Worm (Caenorhabditis elegans) whole organism, young adult: ENCODE measurements around the gene Y41D4B.6.
A peak's percentile ranks its signal among the peaks of the same experiment; 100 is the strongest.

Experiments used
- B0336.3 ChIP-seq: fragments of 200-800 bp; sonication (Bioruptor generic); IDR thresholded peaks from 2 replicates; pipeline ENCODE4 v1.3.6; 2022; ENCODE audit warnings: missing genetic modification characterization, missing compliant biosample characterization
- D2030.7 ChIP-seq: fragments of 200-800 bp; sonication (Bioruptor generic); IDR thresholded peaks from 2 replicates; pipeline ENCODE4 v1.3.6; 2022; ENCODE audit warnings: missing genetic modification reagents, missing genetic modification characterization, missing compliant biosample characterization
- F22D6.2 ChIP-seq: sonication (generic microtip); optimal IDR thresholded peaks from 2 replicates; lab custom pipeline; 2016; ENCODE audit warnings: mild to moderate bottlenecking, missing genetic modification characterization, missing compliant biosample characterization
- F49E8.2 ChIP-seq: sonication (generic microtip); optimal IDR thresholded peaks from 3 replicates; lab custom pipeline; 2017; ENCODE audit warnings: missing genetic modification characterization, mild to moderate bottlenecking, missing compliant biosample characterization, antibody characterized with exemption, moderate library complexity; ENCODE audit not compliant: insufficient read depth
- F55B11.4 ChIP-seq: sonication (generic microtip); optimal IDR thresholded peaks from 2 replicates; lab custom pipeline; 2016; ENCODE audit warnings: missing compliant biosample characterization, missing genetic modification characterization, borderline replicate concordance; ENCODE audit not compliant: insufficient read depth
- K12H6.12 ChIP-seq: fragments of 200-800 bp; sonication (Bioruptor generic); optimal IDR thresholded peaks from 2 replicates; lab custom pipeline; 2018; ENCODE audit warnings: mild to moderate bottlenecking, missing genetic modification characterization, missing compliant biosample characterization
- T07F8.4 ChIP-seq: sonication (generic microtip); optimal IDR thresholded peaks from 2 replicates; lab custom pipeline; 2016; ENCODE audit warnings: mild to moderate bottlenecking, missing genetic modification characterization, moderate library complexity, missing compliant biosample characterization
- Y53G8AR.9 ChIP-seq: fragments of 200-800 bp; sonication (Bioruptor generic); conservative IDR thresholded peaks from 2 replicates; pipeline ENCODE4 v1.3.6; 2022; ENCODE audit warnings: missing genetic modification reagents, missing genetic modification characterization, missing compliant biosample characterization
- Y79H2A.3 ChIP-seq: fragments of 200-800 bp; sonication (Bioruptor generic); conservative IDR thresholded peaks from 2 replicates; pipeline ENCODE4 v1.3.6; 2022; ENCODE audit warnings: missing genetic modification reagents, missing genetic modification characterization, missing compliant biosample characterization
- ama-1 ChIP-seq, 3 experiments: fragments of 150-350 bp in 1 of 3; sonication (generic microtip) in 2 of 3; optimal IDR thresholded peaks; 2 replicates each; lab custom pipeline; 2014 to 2018; ENCODE audit warnings: missing biosample characterization in 2 of 3, missing genetic modification characterization in 2 of 3, missing genetic modification reagents in 2 of 3
- aptf-2 ChIP-seq: fragments of 200-800 bp; sonication (Bioruptor generic); conservative IDR thresholded peaks from 2 replicates; pipeline ENCODE4 v1.3.6; 2022; ENCODE audit warnings: missing genetic modification reagents, missing genetic modification characterization, missing compliant biosample characterization
- aptf-3 ChIP-seq: fragments of 200-800 bp; sonication (Bioruptor generic); IDR thresholded peaks from 2 replicates; pipeline ENCODE4 v1.3.6; 2022; ENCODE audit warnings: missing genetic modification characterization, missing compliant biosample characterization
- attf-6 ChIP-seq: fragments of 200-800 bp; sonication (Bioruptor generic); IDR thresholded peaks from 2 replicates; pipeline ENCODE4 v1.3.6; 2022; ENCODE audit warnings: missing genetic modification reagents, missing genetic modification characterization, missing compliant biosample characterization
- bed-1 ChIP-seq: fragments of 200-800 bp; sonication (Bioruptor generic); IDR thresholded peaks from 2 replicates; pipeline ENCODE4 v1.3.6; 2022; ENCODE audit warnings: missing genetic modification reagents, missing genetic modification characterization, missing compliant biosample characterization
- bed-2 ChIP-seq: fragments of 200-800 bp; sonication (Bioruptor generic); IDR thresholded peaks from 2 replicates; pipeline ENCODE4 v1.3.6; 2022; ENCODE audit warnings: missing genetic modification reagents, missing genetic modification characterization, missing compliant biosample characterization
- cebp-1 ChIP-seq, 2 experiments: fragments of 200-800 bp in 1 of 2; sonication (Bioruptor generic) in 1 of 2; sonication (generic microtip) in 1 of 2; IDR thresholded peaks in 1 of 2; optimal IDR thresholded peaks in 1 of 2; 2 replicates each; pipeline versions ENCODE4 v1.3.6 to Lab custom; 2017 to 2022; ENCODE audit warnings: missing compliant biosample characterization in 2 of 2, missing genetic modification characterization in 2 of 2, mild to moderate bottlenecking in 1 of 2, missing genetic modification reagents in 1 of 2, moderate library complexity in 1 of 2
- cebp-2 ChIP-seq: fragments of 200-800 bp; sonication (Bioruptor generic); IDR thresholded peaks from 2 replicates; pipeline ENCODE4 v1.3.6; 2022; ENCODE audit warnings: missing genetic modification characterization, missing compliant biosample characterization
- ceh-27 ChIP-seq: fragments of 200-800 bp; sonication (Bioruptor generic); optimal IDR thresholded peaks from 2 replicates; lab custom pipeline; 2018; ENCODE audit warnings: mild to moderate bottlenecking, missing genetic modification characterization, moderate library complexity, missing compliant biosample characterization
- dpl-1 ChIP-seq: fragments of 150-350 bp; optimal IDR thresholded peaks from 2 replicates; lab custom pipeline; 2014; ENCODE audit warnings: missing biosample characterization, missing genetic modification reagents, missing genetic modification characterization
- egl-18 ChIP-seq: fragments of 200-800 bp; sonication (Bioruptor generic); IDR thresholded peaks from 2 replicates; pipeline ENCODE4 v1.3.6; 2022; ENCODE audit warnings: missing genetic modification reagents, missing genetic modification characterization, missing compliant biosample characterization
- ekl-4 ChIP-seq: fragments of 200-800 bp; sonication (Bioruptor generic); IDR thresholded peaks from 2 replicates; pipeline ENCODE4 v1.3.6; 2022; ENCODE audit warnings: missing genetic modification reagents, missing genetic modification characterization, missing compliant biosample characterization
- gei-17 ChIP-seq: fragments of 200-800 bp; sonication (Bioruptor generic); optimal IDR thresholded peaks from 2 replicates; lab custom pipeline; 2018; ENCODE audit warnings: mild to moderate bottlenecking, missing genetic modification characterization, missing compliant biosample characterization
- him-1 ChIP-seq: sonication (generic microtip); optimal IDR thresholded peaks from 2 replicates; lab custom pipeline; 2016; ENCODE audit warnings: missing genotype, missing genetic modification reagents, missing genetic modification characterization, missing compliant biosample characterization
- hmg-1.2 ChIP-seq: fragments of 200-800 bp; sonication (Bioruptor generic); IDR thresholded peaks from 2 replicates; pipeline ENCODE4 v1.3.6; 2022; ENCODE audit warnings: missing genetic modification reagents, missing genetic modification characterization, missing compliant biosample characterization
- lag-1 ChIP-seq: fragments of 200-800 bp; sonication (Bioruptor generic); IDR thresholded peaks from 2 replicates; pipeline ENCODE4 v1.3.6; 2022; ENCODE audit warnings: missing genetic modification reagents, missing genetic modification characterization, missing compliant biosample characterization
- let-526 ChIP-seq: fragments of 200-800 bp; sonication (Bioruptor generic); IDR thresholded peaks from 2 replicates; pipeline ENCODE4 v1.3.6; 2022; ENCODE audit warnings: missing genetic modification reagents, missing genetic modification characterization, missing compliant biosample characterization
- lin-40 ChIP-seq: sonication (generic microtip); optimal IDR thresholded peaks from 2 replicates; lab custom pipeline; 2016; ENCODE audit warnings: missing genetic modification characterization, mild to moderate bottlenecking, missing compliant biosample characterization, missing genotype, missing genetic modification reagents
- lir-1 ChIP-seq: fragments of 200-800 bp; sonication (Bioruptor generic); conservative IDR thresholded peaks from 2 replicates; pipeline ENCODE4 v1.3.6; 2022; ENCODE audit warnings: missing genetic modification reagents, missing genetic modification characterization, missing compliant biosample characterization
- mcd-1 ChIP-seq: fragments of 200-800 bp; sonication (Bioruptor generic); IDR thresholded peaks from 2 replicates; pipeline ENCODE4 v1.3.6; 2022; ENCODE audit warnings: missing genetic modification reagents, missing genetic modification characterization, missing compliant biosample characterization
- nfya-1 ChIP-seq: sonication (generic microtip); optimal IDR thresholded peaks from 2 replicates; lab custom pipeline; 2017; ENCODE audit warnings: antibody characterized with exemption, missing compliant biosample characterization, missing genetic modification characterization, borderline replicate concordance; ENCODE audit not compliant: insufficient read depth
- nfyb-1 ChIP-seq: fragments of 200-800 bp; sonication (Bioruptor generic); IDR thresholded peaks from 2 replicates; pipeline ENCODE4 v1.3.6; 2022; ENCODE audit warnings: missing genetic modification reagents, missing genetic modification characterization, missing compliant biosample characterization
- pha-4 ChIP-seq: fragments of 150-350 bp; sonication (generic microtip); optimal IDR thresholded peaks from 2 replicates; lab custom pipeline; 2014; ENCODE audit warnings: missing biosample characterization, missing genetic modification reagents, missing genetic modification characterization
- repo-1 ChIP-seq: sonication (generic microtip); optimal IDR thresholded peaks from 2 replicates; lab custom pipeline; 2017; ENCODE audit warnings: mild to moderate bottlenecking, missing genetic modification characterization, missing compliant biosample characterization
- rpc-1 ChIP-seq, 2 experiments: fragments of 150-350 bp in 1 of 2; sonication (generic microtip) in 1 of 2; optimal IDR thresholded peaks; 2 replicates each; lab custom pipeline; 2014 to 2018; ENCODE audit warnings: missing biosample characterization in 1 of 2, missing genetic modification characterization in 1 of 2, missing genetic modification reagents in 1 of 2, missing genotype in 1 of 2
- snpc-1.3 ChIP-seq: sonication (generic microtip); optimal IDR thresholded peaks from 2 replicates; lab custom pipeline; 2017; ENCODE audit warnings: missing genetic modification characterization, mild to moderate bottlenecking, missing compliant biosample characterization, antibody characterized with exemption, moderate library complexity, missing genotype, missing genetic modification reagents; ENCODE audit not compliant: insufficient read depth
- snpc-4 ChIP-seq, 5 experiments: fragments of 150-350 bp in 1 of 5; sonication (generic microtip) in 4 of 5; optimal IDR thresholded peaks; 2 replicates each; lab custom pipeline; 2014 to 2018; ENCODE audit warnings: missing genetic modification characterization in 5 of 5, missing biosample characterization in 3 of 5, antibody characterized with exemption in 2 of 5, mild to moderate bottlenecking in 2 of 5, missing compliant biosample characterization in 2 of 5, missing genotype in 2 of 5, moderate library complexity in 2 of 5, missing genetic modification reagents in 1 of 5
- somi-1 ChIP-seq: fragments of 200-800 bp; sonication (Bioruptor generic); optimal IDR thresholded peaks from 2 replicates; lab custom pipeline; 2018; ENCODE audit warnings: mild to moderate bottlenecking, missing genetic modification characterization, missing compliant biosample characterization
- sptf-2 ChIP-seq: fragments of 200-800 bp; sonication (Bioruptor generic); optimal IDR thresholded peaks from 2 replicates; lab custom pipeline; 2018; ENCODE audit warnings: mild to moderate bottlenecking, missing genetic modification characterization, missing compliant biosample characterization
- tbp1 ChIP-seq: fragments of 200-800 bp; sonication (Bioruptor generic); optimal IDR thresholded peaks from 2 replicates; lab custom pipeline; 2018; ENCODE audit warnings: mild to moderate bottlenecking, missing genetic modification characterization, missing compliant biosample characterization
- unc-130 ChIP-seq: sonication (generic microtip); optimal IDR thresholded peaks from 2 replicates; lab custom pipeline; 2016; ENCODE audit warnings: missing genetic modification reagents, missing genetic modification characterization, missing compliant biosample characterization
- zfh-2 ChIP-seq: fragments of 200-800 bp; sonication (Bioruptor generic); conservative IDR thresholded peaks from 2 replicates; pipeline ENCODE4 v1.3.6; 2022; ENCODE audit warnings: missing genetic modification reagents, missing genetic modification characterization, missing compliant biosample characterization
- ztf-18 ChIP-seq: sonication (generic microtip); optimal IDR thresholded peaks from 2 replicates; lab custom pipeline; 2016; ENCODE audit warnings: missing genotype, mild to moderate bottlenecking, missing genetic modification characterization, missing compliant biosample characterization
- ztf-25 ChIP-seq: fragments of 200-800 bp; sonication (Bioruptor generic); IDR thresholded peaks from 2 replicates; pipeline ENCODE4 v1.3.6; 2022; ENCODE audit warnings: missing genetic modification reagents, missing genetic modification characterization, missing compliant biosample characterization
- ztf-6 ChIP-seq: fragments of 200-800 bp; sonication (Bioruptor generic); IDR thresholded peaks from 2 replicates; pipeline ENCODE4 v1.3.6; 2022; ENCODE audit warnings: missing genetic modification reagents, missing genetic modification characterization, missing compliant biosample characterization

Gene Y41D4B.6

DNA sequence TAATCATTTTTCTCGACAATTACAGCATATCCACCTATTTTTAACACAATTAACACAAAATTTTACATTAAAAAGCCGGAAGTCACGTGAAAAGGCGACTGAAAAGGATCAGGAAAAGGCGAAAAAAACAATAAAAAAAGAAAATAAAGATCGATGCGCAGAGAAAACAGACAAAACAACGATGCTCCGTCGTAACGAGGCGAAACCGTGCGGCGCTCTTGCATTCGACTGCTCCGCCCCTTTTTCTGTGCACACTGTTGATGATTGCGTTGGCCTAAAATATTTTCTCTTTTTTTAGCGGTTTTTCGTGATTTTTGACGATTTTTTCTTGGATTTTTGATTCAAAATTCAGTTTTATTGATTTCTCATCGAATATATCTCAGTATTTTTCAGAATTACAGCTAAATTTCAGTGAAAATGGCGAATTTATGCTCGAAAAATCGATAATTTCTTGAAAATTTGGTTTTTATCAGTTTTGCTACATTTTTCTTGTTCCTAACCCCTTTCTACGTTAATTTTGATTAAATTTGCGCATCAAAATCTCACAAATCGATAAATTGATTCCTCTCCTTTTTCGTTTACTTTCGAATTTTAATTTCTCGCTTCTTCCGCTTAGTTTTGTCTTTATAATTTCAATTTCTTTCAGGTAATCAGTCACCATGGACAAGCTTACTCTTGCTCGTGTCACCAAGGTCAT lies 25.6 kb downstream of the Y41D4B.6 start, which contains the start of gene rps-28:
Gene rps-28 (plus strand): TSS at position 647 of the 697 bp plus-strand sequence.
- peak; percentile 92 for TF ChIP-seq ceh-27 (GFP tag; lab: Kevin White, UChicago)
- no peak for TF ChIP-seq bed-1 (GFP tag; lab: Robert Waterston, UW)
- no peak for TF ChIP-seq F55B11.4 (tag; lab: Kevin White, UChicago)
- peak; percentile 67 for TF ChIP-seq repo-1 (tag; lab: Kevin White, UChicago)
- TF ChIP-seq nfya-1 (tag; lab: Kevin White, UChicago) = no peak
- TF ChIP-seq cebp-2 (GFP tag; lab: Robert Waterston, UW) = no peak
- TF ChIP-seq snpc-1.3 = peak; percentile 84
- peak; percentile 57 for TF ChIP-seq F22D6.2 (tag; lab: Kevin White, UChicago)
- TF ChIP-seq attf-6 = peak; percentile 76
- no peak for TF ChIP-seq aptf-3 (GFP tag; lab: Robert Waterston, UW)
- TF ChIP-seq ama-1 (optimal IDR thresholded peaks at IDR 0.05; lab: Kevin White, UChicago) = no peak
- peak in 1 of 2 experiments; percentile 58 for TF ChIP-seq ama-1 (GFP tag; optimal IDR thresholded peaks at IDR 0.05; lab: Kevin White, UChicago)
- TF ChIP-seq F49E8.2 = peak; percentile 97
- 0 out of 2 replicates have a peak, but pooled peaks have one; percentile 47 for TF ChIP-seq aptf-2 (GFP tag; lab: Robert Waterston, UW)
- TF ChIP-seq lin-40 (tag; lab: Kevin White, UChicago) = peak; percentile 94
- TF ChIP-seq Y79H2A.3 (GFP tag; lab: Robert Waterston, UW) = no peak; the same call in 1 of the 2 replicates
- TF ChIP-seq hmg-1.2 (GFP tag; lab: Robert Waterston, UW) = peak; percentile 83
- no peak for TF ChIP-seq bed-2
- peak; percentile 81 for TF ChIP-seq unc-130 (GFP tag; lab: Kevin White, UChicago)
- peak; percentile 77 for TF ChIP-seq dpl-1 (GFP tag; lab: Kevin White, UChicago)
- peak; percentile 94 for TF ChIP-seq D2030.7 (GFP tag; lab: Robert Waterston, UW)
- peak; percentile 93 for TF ChIP-seq Y53G8AR.9 (GFP tag; lab: Robert Waterston, UW)
- peak; percentile 95 for TF ChIP-seq zfh-2
- TF ChIP-seq let-526 (GFP tag; lab: Robert Waterston, UW) = peak; percentile 85
- peak; percentile 67 for TF ChIP-seq snpc-4 (GFP tag; optimal IDR thresholded peaks at IDR 0.05; lab: Kevin White, UChicago)
- peak; percentile 80 to 86 (median 82) for TF ChIP-seq snpc-4 (tag; optimal IDR thresholded peaks at IDR 0.05; lab: Kevin White, UChicago)
- no peak for TF ChIP-seq lag-1 (GFP tag; lab: Robert Waterston, UW)
- TF ChIP-seq ztf-25 (GFP tag; lab: Robert Waterston, UW) = peak; percentile 91
- TF ChIP-seq ztf-18 = peak; percentile 81
- peak; percentile 23 for TF ChIP-seq him-1 (tag; lab: Kevin White, UChicago)
- TF ChIP-seq nfyb-1 (GFP tag; lab: Robert Waterston, UW) = peak; percentile 95
- TF ChIP-seq lir-1 (GFP tag; lab: Robert Waterston, UW) = peak; percentile 88
- TF ChIP-seq gei-17 (GFP tag; lab: Kevin White, UChicago) = peak; percentile 47
- TF ChIP-seq pha-4 (tag; lab: Kevin White, UChicago) = peak; percentile 93
- TF ChIP-seq mcd-1 (GFP tag; lab: Robert Waterston, UW) = peak; percentile 92
- peak; percentile 94 for TF ChIP-seq K12H6.12 (tag; lab: Kevin White, UChicago)
- peak; percentile 77 for TF ChIP-seq tbp1 (GFP tag; lab: Kevin White, UChicago)
- peak; percentile 83; the same call in 1 of the 2 replicates for TF ChIP-seq ztf-6 (GFP tag; lab: Robert Waterston, UW)
- TF ChIP-seq somi-1 (GFP tag; lab: Kevin White, UChicago) = peak; percentile 91
- no peak for TF ChIP-seq egl-18 (GFP tag; lab: Robert Waterston, UW)
- peak; percentile 92 for TF ChIP-seq B0336.3 (GFP tag; lab: Robert Waterston, UW)
- TF ChIP-seq sptf-2 = no peak
- peak; percentile 56; the same call in 1 of the 2 replicates for TF ChIP-seq cebp-1 (GFP tag; IDR thresholded peaks at IDR 0.05; lab: Robert Waterston, UW)
- peak; percentile 91 for TF ChIP-seq cebp-1 (tag; optimal IDR thresholded peaks at IDR 0.05; lab: Kevin White, UChicago)
- peak; percentile 11 for TF ChIP-seq T07F8.4 (tag; lab: Kevin White, UChicago)
- TF ChIP-seq ekl-4 (GFP tag; lab: Robert Waterston, UW) = peak; percentile 94
- peak; percentile 49 for TF ChIP-seq rpc-1 (optimal IDR thresholded peaks at IDR 0.05; lab: Kevin White, UChicago)
- no peak for TF ChIP-seq rpc-1 (tag; optimal IDR thresholded peaks at IDR 0.05; lab: Kevin White, UChicago)
